Worm (Caenorhabditis elegans): Measurements from ENCODE around the gene grd-5.

DNA sequence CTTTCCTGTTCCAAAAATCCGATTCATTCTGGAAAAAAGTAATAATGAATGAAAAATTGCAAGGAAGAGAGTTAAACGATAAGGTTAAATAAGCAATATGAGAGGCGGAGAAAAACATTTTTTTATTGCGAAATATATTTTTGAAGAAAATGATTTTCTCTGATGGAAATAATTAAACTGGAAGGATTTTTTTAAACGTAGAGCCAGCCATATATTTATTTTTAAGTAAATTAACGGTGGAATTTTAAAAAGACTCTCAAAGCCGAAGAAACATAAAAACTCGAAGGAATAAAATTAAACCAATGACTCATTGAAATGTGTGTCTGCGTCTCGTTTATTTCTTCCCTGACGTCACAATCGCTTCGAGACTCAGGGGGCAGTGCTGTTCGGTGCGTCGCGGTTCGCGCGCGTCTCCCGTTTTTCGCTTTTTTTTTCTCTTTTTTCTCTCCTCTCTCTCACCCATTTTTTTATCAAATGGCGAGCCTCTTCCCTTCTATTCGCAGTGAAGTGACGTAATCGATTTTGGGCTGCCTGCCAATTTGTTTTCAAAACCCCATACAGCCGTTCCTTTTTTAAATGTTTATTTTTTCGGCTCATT is 12.6 kb upstream of the grd-5 start, which contains the start of gene vps-60:
- TF ChIP-seq him-1 (tag; optimal IDR thresholded peaks at IDR 0.05): peak; percentile 81
- TF ChIP-seq dao-5 (tag; optimal IDR thresholded peaks at IDR 0.05): no peak
